Worm (Caenorhabditis elegans): ENCODE data around the gene zig-10.

ce11 chrII:6373361-6373760 lies 25.1 kb upstream of the zig-10 start:
- no peak for TF ChIP-seq egl-43 (GFP tag; IDR thresholded peaks at IDR 0.05)
- TF ChIP-seq php-3 (GFP tag; IDR thresholded peaks at IDR 0.05) = no peak
- no peak for TF ChIP-seq lin-15B (tag; optimal IDR thresholded peaks at IDR 0.05)
